Fruit fly (Drosophila melanogaster) whole organism, wandering third instar larva: ENCODE results near the gene Vajk2.

Experiments
- CG32264 ChIP-seq: fragments of 200-800 bp; sonication (Bioruptor generic); optimal IDR thresholded peaks from 2 replicates; lab custom pipeline; 2016; ENCODE audit warnings: missing biosample characterization, missing genetic modification characterization
- Dif ChIP-seq: fragments of 200-275, 200-300 bp; sonication (Bioruptor generic); optimal IDR thresholded peaks from 2 replicates; lab custom pipeline; 2018; ENCODE audit warnings: missing biosample characterization, missing genetic modification characterization; ENCODE audit not compliant: partially characterized antibody
- GATAd ChIP-seq: sonication (Bioruptor generic); optimal IDR thresholded peaks from 2 replicates; lab custom pipeline; 2016; ENCODE audit warnings: missing biosample characterization, missing genetic modification characterization
- Hr83 ChIP-seq: fragments of 200-300 bp; sonication (Bioruptor generic); optimal IDR thresholded peaks from 2 replicates; lab custom pipeline; 2016; ENCODE audit warnings: missing biosample characterization, mild to moderate bottlenecking, missing genetic modification characterization, moderate library complexity; ENCODE audit not compliant: poor library complexity, severe bottlenecking
- Myc ChIP-seq: fragments of >200 bp; optimal IDR thresholded peaks from 2 replicates; lab custom pipeline; 2017
- OdsH ChIP-seq: fragments of 200-800 bp; sonication (Bioruptor generic); optimal IDR thresholded peaks from 2 replicates; lab custom pipeline; 2016; ENCODE audit warnings: missing biosample characterization, mild to moderate bottlenecking, missing genetic modification characterization
- Sp1 ChIP-seq: fragments of 200-800 bp; sonication (Bioruptor generic); optimal IDR thresholded peaks from 3 replicates; lab custom pipeline; 2019; ENCODE audit warnings: missing biosample characterization, mild to moderate bottlenecking, missing genetic modification characterization, moderate library complexity
- Vsx2 ChIP-seq: fragments of 200-300, 225-300 bp; sonication (Bioruptor generic); optimal IDR thresholded peaks from 2 replicates; lab custom pipeline; 2018; ENCODE audit warnings: missing biosample characterization, missing genetic modification characterization; ENCODE audit not compliant: partially characterized antibody
- brk ChIP-seq: fragments of 200-800 bp; sonication (Bioruptor generic); optimal IDR thresholded peaks from 2 replicates; lab custom pipeline; 2016; ENCODE audit warnings: missing biosample characterization, mild to moderate bottlenecking, missing genetic modification characterization
- h ChIP-seq: fragments of 200-800 bp; sonication (Bioruptor generic); optimal IDR thresholded peaks from 3 replicates; lab custom pipeline; 2016; ENCODE audit warnings: missing biosample characterization, mild to moderate bottlenecking, missing genetic modification characterization
- lola ChIP-seq: fragments of >200 bp; optimal IDR thresholded peaks from 2 replicates; lab custom pipeline; 2017; ENCODE audit warnings: missing biosample characterization, missing genetic modification characterization
- pan ChIP-seq: fragments of >200 bp; optimal IDR thresholded peaks from 2 replicates; lab custom pipeline; 2017
- psq ChIP-seq: fragments of 200-800 bp; sonication (Bioruptor generic); optimal IDR thresholded peaks from 3 replicates; lab custom pipeline; 2017; ENCODE audit warnings: missing biosample characterization, mild to moderate bottlenecking, missing genetic modification characterization, moderate library complexity
- usp ChIP-seq: fragments of >200 bp; optimal IDR thresholded peaks from 2 replicates; lab custom pipeline; 2017; ENCODE audit warnings: missing biosample characterization, missing genetic modification characterization

- TF ChIP-seq Hr83 (GFP tag; lab: Kevin White, UChicago) (no peak), CG32264 (GFP tag; lab: Kevin White, UChicago) (no peak), h (GFP tag; lab: Kevin White, UChicago) (no peak), Myc (lab: Kevin White, UChicago) (no peak), brk (GFP tag; lab: Kevin White, UChicago) (no peak), OdsH (GFP tag; lab: Kevin White, UChicago) (no peak), GATAd (no peak), Sp1 (GFP tag; lab: Kevin White, UChicago) (no peak), Dif (GFP tag; lab: Kevin White, UChicago) (no peak), usp (no peak), psq (GFP tag; lab: Kevin White, UChicago) (no peak), pan (lab: Kevin White, UChicago) (no peak), lola (no peak), Vsx2 (no peak)
Observed at dm6 chr2L:13923453-13923852, 11.0 kb downstream of the Vajk2 start, which contains the start of gene Vajk1.
